Fruit fly (Drosophila melanogaster) whole organism: ENCODE results near the gene CG32221.

Source experiments
- EcR ChIP-seq, 2 experiments: fragments of >200 bp; optimal IDR thresholded peaks; 2 replicates each; lab custom pipeline; 2017; ENCODE audit warnings: missing biosample characterization in 2 of 2, missing genetic modification characterization in 2 of 2, missing genetic modification reagents in 2 of 2
- pan ChIP-seq: fragments of >200 bp; optimal IDR thresholded peaks from 2 replicates; lab custom pipeline; 2017
- psq ChIP-seq: fragments of >200 bp; optimal IDR thresholded peaks from 2 replicates; lab custom pipeline; 2017
- usp ChIP-seq: fragments of >200 bp; optimal IDR thresholded peaks from 2 replicates; lab custom pipeline; 2017; ENCODE audit warnings: missing biosample characterization, missing genetic modification characterization, mixed read lengths

- TF ChIP-seq psq (lab: Kevin White, UChicago), result no peak
- no peak for TF ChIP-seq EcR (GFP tag; optimal IDR thresholded peaks at IDR 0.05; lab: Kevin White, UChicago)
- no peak for TF ChIP-seq pan (lab: Kevin White, UChicago)
- TF ChIP-seq usp, result no peak
These were observed at the start of gene CG32221, which contains the start of gene trc for dm6 chr3L:19834143-19834794.
